Worm (Caenorhabditis elegans) whole organism, late embryonic: ENCODE results near the gene F32D8.13.

Experiments
- nfya-1 ChIP-seq: sonication (generic microtip); optimal IDR thresholded peaks from 2 replicates; lab custom pipeline; 2017; ENCODE audit warnings: missing genetic modification characterization, mild to moderate bottlenecking, missing compliant biosample characterization, antibody characterized with exemption, moderate library complexity
- nhr-232 ChIP-seq: sonication (generic microtip); optimal IDR thresholded peaks from 2 replicates; lab custom pipeline; 2016; ENCODE audit warnings: missing genetic modification characterization, missing compliant biosample characterization
- tbx-7 ChIP-seq: sonication (generic microtip); optimal IDR thresholded peaks from 2 replicates; lab custom pipeline; 2016; ENCODE audit warnings: missing genotype, missing genetic modification characterization, missing compliant biosample characterization
- unc-55 ChIP-seq: sonication (generic microtip); optimal IDR thresholded peaks from 2 replicates; lab custom pipeline; 2017; ENCODE audit warnings: missing biosample characterization, missing genetic modification reagents, missing genetic modification characterization

ce11 chrV:10888153-10888552 is 8.2 kb downstream of the F32D8.13 start:
- TF ChIP-seq unc-55 (GFP tag; lab: Kevin White, UChicago) (no peak), nhr-232 (tag; lab: Kevin White, UChicago) (no peak), nfya-1 (tag; lab: Kevin White, UChicago) (no peak), tbx-7 (tag; lab: Kevin White, UChicago) (no peak)
